Fruit fly (Drosophila melanogaster) whole organism, embryonic: Measurements from ENCODE around the gene sqh.

Experiments
- Ada2b ChIP-seq: fragments of 200-800 bp; sonication (Bioruptor generic); IDR thresholded peaks from 2 replicates; pipeline ENCODE4 v1.3.6; 2022; ENCODE audit warnings: missing biosample characterization, missing genetic modification characterization
- Adf1 ChIP-seq: fragments of 200-800 bp; sonication (Bioruptor generic); IDR thresholded peaks from 2 replicates; pipeline ENCODE4 v1.3.6; 2022; ENCODE audit warnings: missing biosample characterization, missing genetic modification characterization
- Antp ChIP-seq: fragments of 200-800 bp; sonication (Bioruptor generic); optimal IDR thresholded peaks from 3 replicates; lab custom pipeline; 2016; ENCODE audit warnings: missing biosample characterization, missing genetic modification characterization
- CG10209 ChIP-seq: fragments of 200-800 bp; sonication (Bioruptor generic); optimal IDR thresholded peaks from 3 replicates; lab custom pipeline; 2017; ENCODE audit warnings: missing biosample characterization, mild to moderate bottlenecking, missing genetic modification characterization, missing genetic modification reagents
- CG10462 ChIP-seq: fragments of 200-800 bp; sonication (Bioruptor generic); optimal IDR thresholded peaks from 2 replicates; lab custom pipeline; 2016; ENCODE audit warnings: missing biosample characterization, missing genetic modification characterization
- CG12219 ChIP-seq: fragments of 200-800 bp; sonication (Bioruptor generic); optimal IDR thresholded peaks from 3 replicates; lab custom pipeline; 2018; ENCODE audit warnings: missing biosample characterization, mild to moderate bottlenecking, missing genetic modification characterization
- CG12299 ChIP-seq: fragments of 200-800 bp; sonication (Bioruptor generic); optimal IDR thresholded peaks from 2 replicates; lab custom pipeline; 2018; ENCODE audit warnings: missing biosample characterization, mild to moderate bottlenecking, missing genetic modification characterization
- CG12391 ChIP-seq: fragments of 200-800 bp; sonication (Bioruptor generic); optimal IDR thresholded peaks from 3 replicates; lab custom pipeline; 2018; ENCODE audit warnings: missing biosample characterization, mild to moderate bottlenecking, missing genetic modification characterization, moderate library complexity
- CG13287 ChIP-seq: fragments of 200-800 bp; sonication (Bioruptor generic); IDR thresholded peaks from 2 replicates; pipeline ENCODE4 v1.3.6; 2022; ENCODE audit warnings: missing biosample characterization, missing genetic modification characterization; ENCODE audit not compliant: partially characterized antibody
- CG14014 ChIP-seq: fragments of 200-800 bp; sonication (Bioruptor generic); IDR thresholded peaks from 2 replicates; pipeline ENCODE4 v1.3.6; 2022; ENCODE audit warnings: missing biosample characterization, missing genetic modification characterization
- CG15514 ChIP-seq: fragments of 200-800 bp; sonication (Bioruptor generic); optimal IDR thresholded peaks from 3 replicates; lab custom pipeline; 2017; ENCODE audit warnings: missing biosample characterization, missing genetic modification characterization, mild to moderate bottlenecking, moderate library complexity, missing genetic modification reagents
- CG1603 ChIP-seq: fragments of 200-800 bp; sonication (Bioruptor generic); optimal IDR thresholded peaks from 2 replicates; lab custom pipeline; 2019; ENCODE audit warnings: missing biosample characterization, mild to moderate bottlenecking, missing genetic modification characterization, moderate library complexity
- CG17186 ChIP-seq: fragments of 200-800 bp; sonication (Bioruptor generic); optimal IDR thresholded peaks from 3 replicates; lab custom pipeline; 2017; ENCODE audit warnings: missing biosample characterization, missing genetic modification reagents, missing genetic modification characterization
- CG17328 ChIP-seq: fragments of 200-800 bp; sonication (Bioruptor generic); IDR thresholded peaks from 2 replicates; pipeline ENCODE4 v1.3.6; 2022; ENCODE audit warnings: missing biosample characterization, missing genetic modification characterization
- CG2120 ChIP-seq: fragments of 200-800 bp; sonication (Bioruptor generic); optimal IDR thresholded peaks from 3 replicates; lab custom pipeline; 2016; ENCODE audit warnings: missing biosample characterization, missing genetic modification characterization
- CG2875 ChIP-seq: fragments of 200-800 bp; sonication (Bioruptor generic); optimal IDR thresholded peaks from 2 replicates; lab custom pipeline; 2017; ENCODE audit warnings: missing biosample characterization, mild to moderate bottlenecking, missing genetic modification characterization, missing genetic modification reagents
- CG34376 ChIP-seq: fragments of 200-800 bp; sonication (Bioruptor generic); optimal IDR thresholded peaks from 2 replicates; lab custom pipeline; 2018; ENCODE audit warnings: missing biosample characterization, mild to moderate bottlenecking, missing genetic modification characterization
- CG3847 ChIP-seq: fragments of 200-800 bp; sonication (Bioruptor generic); IDR thresholded peaks from 2 replicates; pipeline ENCODE4 v1.3.6; 2022; ENCODE audit warnings: missing biosample characterization, missing genetic modification characterization
- CG5953 ChIP-seq: fragments of 200-800 bp; sonication (Bioruptor generic); IDR thresholded peaks from 2 replicates; pipeline ENCODE4 v1.3.6; 2022; ENCODE audit warnings: missing biosample characterization, missing genetic modification characterization
- CG6175 ChIP-seq: fragments of 200-800 bp; sonication (Bioruptor generic); IDR thresholded peaks from 3 replicates; pipeline ENCODE4 v1.3.6; 2022; ENCODE audit warnings: missing biosample characterization, missing genetic modification characterization
- CG7963 ChIP-seq: fragments of 200-800 bp; sonication (Bioruptor generic); IDR thresholded peaks from 3 replicates; pipeline ENCODE4 v1.3.6; 2022; ENCODE audit warnings: missing biosample characterization, missing genetic modification characterization; ENCODE audit not compliant: partially characterized antibody
- CG8944 ChIP-seq: fragments of 200-800 bp; sonication (Bioruptor generic); optimal IDR thresholded peaks from 3 replicates; lab custom pipeline; 2016; ENCODE audit warnings: missing biosample characterization, missing genetic modification characterization
- CG9609 ChIP-seq: fragments of 200-800 bp; sonication (Bioruptor generic); optimal IDR thresholded peaks from 3 replicates; lab custom pipeline; 2016; ENCODE audit warnings: missing biosample characterization, missing genetic modification characterization
- CG9817 ChIP-seq: fragments of 200-800 bp; sonication (Bioruptor generic); optimal IDR thresholded peaks from 2 replicates; lab custom pipeline; 2018; ENCODE audit warnings: missing biosample characterization, mild to moderate bottlenecking, missing genetic modification characterization, moderate library complexity
- Dbx ChIP-seq: fragments of 200-800 bp; sonication (Bioruptor generic); IDR thresholded peaks from 3 replicates; pipeline ENCODE4 v1.3.6; 2022; ENCODE audit warnings: missing biosample characterization, missing genetic modification characterization
- Deaf1 ChIP-seq: fragments of 200-800 bp; optimal IDR thresholded peaks from 3 replicates; lab custom pipeline; 2019; ENCODE audit warnings: missing biosample characterization, mild to moderate bottlenecking, missing genetic modification characterization, moderate library complexity
- E2f2 ChIP-seq: fragments of 200-800 bp; sonication (Bioruptor generic); IDR thresholded peaks from 2 replicates; pipeline ENCODE4 v1.3.6; 2022; ENCODE audit warnings: missing biosample characterization, missing genetic modification characterization
- Gsc ChIP-seq: fragments of 200-800 bp; sonication (Bioruptor generic); IDR thresholded peaks from 2 replicates; pipeline ENCODE4 v1.3.6; 2022; ENCODE audit warnings: missing biosample characterization, missing genetic modification characterization
- Gug ChIP-seq: fragments of 200-800 bp; sonication (Bioruptor generic); IDR thresholded peaks from 4 replicates; pipeline ENCODE4 v1.3.6; 2022; ENCODE audit warnings: missing biosample characterization, missing genetic modification characterization
- HHEX ChIP-seq: fragments of 200-800 bp; sonication (Bioruptor generic); optimal IDR thresholded peaks from 3 replicates; lab custom pipeline; 2017; ENCODE audit warnings: missing biosample characterization, mild to moderate bottlenecking, missing genetic modification characterization, missing genetic modification reagents
- Hr51 ChIP-seq, 2 experiments: fragments of 200-800 bp; sonication (Bioruptor generic); optimal IDR thresholded peaks; 2 replicates in 1 of 2; 3 replicates in 1 of 2; lab custom pipeline; 2016 to 2018; ENCODE audit warnings: missing biosample characterization in 2 of 2, missing genetic modification characterization in 2 of 2, mild to moderate bottlenecking in 1 of 2, moderate library complexity in 1 of 2
- Mad ChIP-seq: fragments of 200-800 bp; sonication (Bioruptor generic); optimal IDR thresholded peaks from 2 replicates; lab custom pipeline; 2016; ENCODE audit warnings: missing biosample characterization, missing genetic modification characterization
- Max ChIP-seq: fragments of 200-800 bp; sonication (Bioruptor generic); optimal IDR thresholded peaks from 2 replicates; lab custom pipeline; 2016; ENCODE audit warnings: missing biosample characterization, mild to moderate bottlenecking, missing genetic modification characterization
- Mrtf ChIP-seq: fragments of 200-800 bp; sonication (Bioruptor generic); IDR thresholded peaks from 3 replicates; pipeline ENCODE4 v1.3.6; 2022; ENCODE audit warnings: missing biosample characterization, missing genetic modification characterization
- Sry-δ ChIP-seq: fragments of 200-800 bp; sonication (Bioruptor generic); optimal IDR thresholded peaks from 2 replicates; lab custom pipeline; 2016; ENCODE audit warnings: missing biosample characterization, missing genetic modification characterization
- az2 ChIP-seq: fragments of 200-800 bp; sonication (Bioruptor generic); optimal IDR thresholded peaks from 3 replicates; lab custom pipeline; 2016; ENCODE audit warnings: missing biosample characterization, missing genetic modification characterization
- caup ChIP-seq: fragments of 200-800 bp; sonication (Bioruptor generic); optimal IDR thresholded peaks from 3 replicates; lab custom pipeline; 2017; ENCODE audit warnings: missing biosample characterization, mild to moderate bottlenecking, missing genetic modification characterization, moderate library complexity; ENCODE audit not compliant: severe bottlenecking
- dm ChIP-seq: fragments of 200-800 bp; sonication (Bioruptor generic); optimal IDR thresholded peaks from 3 replicates; lab custom pipeline; 2016; ENCODE audit warnings: missing biosample characterization, missing genetic modification characterization
- eve ChIP-seq, 2 experiments: fragments of >200 bp; optimal IDR thresholded peaks; 2 replicates each; lab custom pipeline; 2017; ENCODE audit warnings: missing biosample characterization in 2 of 2, missing genetic modification characterization in 2 of 2
- fd64A ChIP-seq: fragments of 200-800 bp; sonication (Bioruptor generic); optimal IDR thresholded peaks from 3 replicates; lab custom pipeline; 2018; ENCODE audit warnings: missing biosample characterization, mild to moderate bottlenecking, missing genetic modification characterization
- luna ChIP-seq: fragments of 200-800 bp; sonication (Bioruptor generic); optimal IDR thresholded peaks from 2 replicates; lab custom pipeline; 2016; ENCODE audit warnings: missing biosample characterization, missing genetic modification characterization
- onecut ChIP-seq: fragments of 200-800 bp; sonication (Bioruptor generic); IDR thresholded peaks from 2 replicates; pipeline ENCODE4 v1.3.6; 2022; ENCODE audit warnings: missing biosample characterization, missing genetic modification characterization
- org-1 ChIP-seq: fragments of 200-800 bp; sonication (Bioruptor generic); optimal IDR thresholded peaks from 2 replicates; lab custom pipeline; 2017; ENCODE audit warnings: missing biosample characterization, missing genetic modification characterization
- phol ChIP-seq: fragments of 200-800 bp; sonication (Bioruptor generic); optimal IDR thresholded peaks from 3 replicates; lab custom pipeline; 2018; ENCODE audit warnings: missing biosample characterization, mild to moderate bottlenecking, missing genetic modification characterization, moderate library complexity
- prd ChIP-seq, 3 experiments: fragments of >200 bp in 2 of 3; fragments of 200-800 bp in 1 of 3; sonication (Bioruptor generic) in 1 of 3; optimal IDR thresholded peaks in 2 of 3; IDR thresholded peaks in 1 of 3; 2 replicates in 2 of 3; 3 replicates in 1 of 3; pipeline versions ENCODE4 v1.3.6 to Lab custom; 2017 to 2022; ENCODE audit warnings: missing biosample characterization in 1 of 3, missing genetic modification characterization in 1 of 3
- pum ChIP-seq: fragments of 200-800 bp; sonication (Bioruptor generic); optimal IDR thresholded peaks from 2 replicates; lab custom pipeline; 2016; ENCODE audit warnings: missing biosample characterization, missing genetic modification characterization
- ro ChIP-seq: fragments of 200-800 bp; sonication (Bioruptor generic); IDR thresholded peaks from 2 replicates; pipeline ENCODE4 v1.3.6; 2022; ENCODE audit warnings: missing biosample characterization, missing genetic modification characterization
- sr ChIP-seq: fragments of 200-800 bp; sonication (Bioruptor generic); IDR thresholded peaks from 3 replicates; pipeline ENCODE4 v1.3.6; 2022; ENCODE audit warnings: missing biosample characterization, missing genetic modification characterization
- ttk ChIP-seq: fragments of 200-800 bp; sonication (Bioruptor generic); IDR thresholded peaks from 2 replicates; pipeline ENCODE4 v2.1.2; 2022; ENCODE audit warnings: missing biosample characterization, missing genetic modification characterization

The sqh gene

dm6 chrX:6192332-6192731, 32.6 kb downstream of the sqh start, which contains the start of gene Ca-alpha1T (continued):
- TF ChIP-seq ttk (GFP tag; lab: Robert Waterston, UW) (no peak), CG15514 (GFP tag; lab: Kevin White, UChicago) (no peak), Adf1 (GFP tag; lab: Robert Waterston, UW) (peak; percentile 92), CG6175 (no peak), Deaf1 (tag; lab: Kevin White, UChicago) (peak; percentile 93), prd (optimal IDR thresholded peaks at IDR 0.05; lab: Kevin White, UChicago) (no peak), prd (GFP tag; IDR thresholded peaks at IDR 0.05; lab: Robert Waterston, UW) (no peak), Max (GFP tag; lab: Kevin White, UChicago) (no peak), sr (GFP tag; lab: Robert Waterston, UW) (peak; percentile 74), Sry-δ (GFP tag; lab: Kevin White, UChicago) (no peak), CG2120 (GFP tag; lab: Kevin White, UChicago) (no peak), CG13287 (GFP tag; lab: Robert Waterston, UW) (no peak), Mrtf (no peak), CG8944 (GFP tag; lab: Kevin White, UChicago) (no peak), eve (GFP tag; optimal IDR thresholded peaks at IDR 0.05; lab: Kevin White, UChicago) (no peak), HHEX (no peak), CG12299 (tag; lab: Kevin White, UChicago) (no peak)

- TF ChIP-seq CG34376 (GFP tag; lab: Kevin White, UChicago) (peak; percentile 11), CG3847 (GFP tag; lab: Robert Waterston, UW) (peak; percentile 37; the same call in 1 of the 2 replicates), Gug (GFP tag; lab: Robert Waterston, UW) (peak; percentile 39; the same call in 2 of the 4 replicates), E2f2 (GFP tag; lab: Robert Waterston, UW) (0 out of 2 replicates have a peak, but pooled peaks have one; percentile 10), CG7963 (GFP tag; lab: Robert Waterston, UW) (no peak), CG17328 (GFP tag; lab: Robert Waterston, UW) (peak; percentile 49), az2 (GFP tag; lab: Kevin White, UChicago) (peak; percentile 15), CG14014 (peak; percentile 55; the same call in 1 of the 2 replicates), CG10462 (GFP tag; lab: Kevin White, UChicago) (no peak), CG10209 (GFP tag; lab: Kevin White, UChicago) (peak; percentile 12), Mad (no peak), CG17186 (GFP tag; lab: Kevin White, UChicago) (no peak), CG9817 (tag; lab: Kevin White, UChicago) (peak; percentile 13), pum (GFP tag; lab: Kevin White, UChicago) (peak; percentile 5), org-1 (GFP tag; lab: Kevin White, UChicago) (peak; percentile 6), ttk (GFP tag; lab: Robert Waterston, UW) (peak; percentile 36; the same call in 1 of the 2 replicates), caup (peak; percentile 48), CG5953 (GFP tag; lab: Robert Waterston, UW) (0 out of 2 replicates have a peak, but pooled peaks have one; percentile 25), CG9609 (GFP tag; lab: Kevin White, UChicago) (peak; percentile 13), dm (GFP tag; lab: Kevin White, UChicago) (no peak), Antp (GFP tag; lab: Kevin White, UChicago) (peak; percentile 52), CG2875 (GFP tag; lab: Kevin White, UChicago) (no peak), luna (no peak), Ada2b (GFP tag; lab: Robert Waterston, UW) (peak; percentile 72), onecut (GFP tag; lab: Robert Waterston, UW) (peak; percentile 32; the same call in 1 of the 2 replicates), CG12391 (tag; lab: Kevin White, UChicago) (peak; percentile 12), prd (optimal IDR thresholded peaks at IDR 0.05; lab: Kevin White, UChicago) (no peak), prd (GFP tag; IDR thresholded peaks at IDR 0.05; lab: Robert Waterston, UW) (peak; percentile 75), Gsc (GFP tag; lab: Robert Waterston, UW) (no peak), fd64A (GFP tag; lab: Kevin White, UChicago) (no peak), Dbx (GFP tag; lab: Robert Waterston, UW) (0 out of 3 replicates have a peak, but pooled peaks have one; percentile 45), phol (tag; lab: Kevin White, UChicago) (peak; percentile 39), ro (GFP tag; lab: Robert Waterston, UW) (no peak), Hr51 (GFP tag; optimal IDR thresholded peaks at IDR 0.05; lab: Kevin White, UChicago) (peak in 1 of 2 experiments; percentile 34), CG12219 (GFP tag; lab: Kevin White, UChicago) (peak; percentile 9), CG1603 (tag; lab: Kevin White, UChicago) (peak; percentile 34)
Measured at dm6 chrX:6179428-6179827, 45.5 kb downstream of the sqh start.
